Fruit fly (Drosophila melanogaster) Kc167 (cell line): ENCODE results near the gene PIP82.

Source experiments
- Myc ChIP-seq: fragments of >200 bp; optimal IDR thresholded peaks from 2 replicates; lab custom pipeline; 2017; ENCODE audit warnings: missing external identifiers
- Sin3A ChIP-seq: fragments of >200 bp; optimal IDR thresholded peaks from 2 replicates; lab custom pipeline; 2018; ENCODE audit warnings: missing external identifiers
- h ChIP-seq: fragments of >200 bp; optimal IDR thresholded peaks from 3 replicates; lab custom pipeline; 2018; ENCODE audit warnings: missing external identifiers
- insv ChIP-seq: fragments of >200 bp; optimal IDR thresholded peaks from 3 replicates; lab custom pipeline; 2018; ENCODE audit warnings: missing external identifiers
- psq ChIP-seq: fragments of >200 bp; optimal IDR thresholded peaks from 2 replicates; lab custom pipeline; 2017; ENCODE audit warnings: missing external identifiers
- ttk ChIP-seq: sonication (Bioruptor generic); optimal IDR thresholded peaks from 2 replicates; lab custom pipeline; 2017; ENCODE audit warnings: missing external identifiers

The PIP82 gene

DNA sequence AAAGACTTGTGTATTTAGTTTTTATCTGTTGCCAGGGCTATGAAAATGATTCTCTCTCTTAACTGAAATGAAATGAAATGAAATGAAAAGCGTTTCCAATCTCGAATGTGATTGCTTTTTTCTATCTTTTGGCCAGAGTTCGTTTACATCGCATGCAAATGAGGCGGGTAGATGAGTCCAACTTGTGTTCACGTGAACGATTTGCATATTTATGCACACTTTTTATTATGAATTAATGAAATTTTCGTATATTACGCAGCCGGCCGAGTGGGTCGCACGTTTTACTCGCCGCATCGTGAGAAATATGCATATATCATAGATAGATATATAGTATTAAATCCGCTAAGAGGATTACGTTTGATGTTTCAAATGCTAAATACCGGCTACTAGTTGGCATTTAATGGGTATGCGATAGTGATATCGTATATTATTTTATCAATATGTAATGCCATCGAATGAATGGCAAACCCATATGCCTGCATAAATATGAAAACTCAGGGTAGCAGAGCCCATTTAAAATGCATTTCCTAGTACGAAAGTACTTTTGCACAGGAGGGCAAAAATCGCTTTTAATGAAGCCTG lies 24.4 kb downstream of the PIP82 start:
- no peak for TF ChIP-seq h (lab: Kevin White, UChicago)
- no peak for TF ChIP-seq insv (lab: Kevin White, UChicago)

DNA sequence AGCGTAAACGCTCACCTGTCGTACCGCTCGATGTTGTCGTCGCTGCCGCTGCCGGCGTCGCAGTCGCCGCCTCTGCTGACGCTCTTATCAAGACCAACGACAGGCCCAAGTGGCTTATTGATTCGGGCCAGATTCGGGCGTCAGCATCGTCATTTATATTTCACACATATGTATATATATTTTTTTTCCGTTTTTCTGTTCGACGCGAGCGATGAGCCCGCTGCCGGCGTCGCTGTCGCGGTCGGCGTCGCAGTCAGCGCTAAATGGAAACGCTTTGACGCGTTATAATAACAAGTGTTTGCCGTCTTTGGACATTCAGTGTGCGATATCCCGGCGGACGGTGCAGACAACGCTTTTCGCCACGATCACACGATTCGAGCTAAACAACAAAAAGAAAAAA lies 27.4 kb downstream of the PIP82 start:
- TF ChIP-seq psq (lab: Kevin White, UChicago) (no peak), Sin3A (lab: Kevin White, UChicago) (no peak), ttk (no peak), insv (lab: Kevin White, UChicago) (no peak), h (lab: Kevin White, UChicago) (no peak), Myc (lab: Kevin White, UChicago) (no peak)

DNA sequence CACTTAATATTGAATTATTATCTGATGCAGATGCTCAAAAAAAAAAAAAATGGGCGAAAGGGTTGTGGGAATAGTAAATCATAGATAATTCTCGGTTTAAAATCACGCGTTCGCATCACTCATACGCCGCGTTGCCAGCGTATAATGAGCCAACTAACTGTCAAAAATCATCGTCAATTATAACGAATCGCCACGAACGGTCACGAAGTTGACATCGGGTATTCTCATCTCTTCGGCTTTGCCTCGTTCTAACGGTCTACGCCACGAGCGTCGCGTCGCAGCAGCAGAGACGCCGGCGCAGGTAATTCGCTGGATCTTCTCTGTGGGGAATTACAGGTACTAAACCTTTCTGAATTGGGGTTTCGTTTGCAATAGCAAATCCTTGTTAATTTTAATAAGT lies 28.1 kb downstream of the PIP82 start:
- TF ChIP-seq psq (lab: Kevin White, UChicago) (no peak), insv (lab: Kevin White, UChicago) (no peak), h (lab: Kevin White, UChicago) (no peak), Sin3A (lab: Kevin White, UChicago) (no peak), ttk (no peak), Myc (lab: Kevin White, UChicago) (no peak)

DNA sequence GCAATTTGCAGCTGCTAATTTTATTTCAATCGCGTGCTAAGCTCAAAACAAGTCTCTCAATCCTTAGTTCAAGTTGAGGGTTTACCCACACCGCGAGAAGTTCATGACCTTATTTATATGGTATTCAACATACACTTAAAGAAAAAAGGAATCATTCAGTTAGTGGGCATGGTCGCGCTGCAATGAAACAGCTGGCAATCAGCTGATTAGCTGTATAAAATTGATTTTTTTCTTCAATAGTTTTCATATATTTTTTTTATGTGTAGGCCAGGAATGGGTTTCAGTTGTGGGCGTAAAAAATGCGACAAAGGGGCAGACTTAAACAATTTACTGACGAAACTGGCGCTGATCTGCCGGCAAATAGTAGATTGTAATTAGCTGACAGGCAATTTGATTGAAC lies 30.3 kb downstream of the PIP82 start:
- TF ChIP-seq insv (lab: Kevin White, UChicago) (no peak), Sin3A (lab: Kevin White, UChicago) (no peak), ttk (no peak), Myc (lab: Kevin White, UChicago) (no peak), h (lab: Kevin White, UChicago) (no peak), psq (lab: Kevin White, UChicago) (no peak)

DNA sequence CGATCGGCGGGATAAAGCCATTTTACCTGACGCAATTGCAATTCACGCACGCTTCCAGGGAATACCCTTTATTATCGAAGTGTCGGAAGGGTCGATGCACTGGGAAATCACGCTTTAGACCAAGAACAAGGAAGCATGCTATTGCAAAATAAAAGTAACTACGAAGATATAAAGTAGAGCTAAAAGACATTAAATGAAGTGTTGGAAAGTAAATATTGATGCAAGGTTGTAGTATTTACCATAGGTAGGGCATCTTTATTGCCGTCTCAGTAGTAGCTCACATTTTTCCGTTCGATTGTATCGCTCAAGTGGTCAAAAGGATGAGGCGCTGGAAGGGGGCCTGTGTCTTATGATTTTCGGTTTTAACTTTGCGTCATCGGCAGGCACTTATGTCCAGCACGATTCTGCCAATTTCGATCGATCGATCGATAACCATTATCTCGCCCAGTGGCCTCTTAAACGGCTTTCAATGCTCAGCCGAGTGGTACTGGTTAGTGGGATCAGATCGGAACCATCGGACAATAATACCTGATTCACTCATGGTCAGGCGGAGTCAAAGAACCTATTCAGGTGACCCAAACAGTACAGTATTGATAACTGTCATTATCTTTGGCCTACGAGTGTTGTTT lies 31.8 kb downstream of the PIP82 start:
- no peak for TF ChIP-seq Myc (lab: Kevin White, UChicago)

DNA sequence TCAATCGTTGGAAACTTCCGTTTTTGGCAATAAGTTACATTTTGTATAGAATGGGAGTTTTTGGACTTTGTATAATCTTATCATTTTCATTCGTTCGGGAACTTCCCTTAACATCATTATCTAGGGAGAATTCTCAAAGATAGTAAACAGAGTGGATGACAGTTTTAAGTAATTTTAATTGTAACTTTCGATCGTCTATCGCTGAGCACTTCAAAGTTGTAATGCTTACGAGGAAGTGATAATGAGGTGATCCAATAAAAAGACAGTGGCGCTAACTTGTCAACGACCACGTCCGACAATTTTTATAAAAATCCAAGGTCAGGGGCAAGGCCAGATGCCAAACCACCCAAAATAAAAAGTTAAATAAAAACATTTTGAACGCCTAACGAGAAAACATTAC lies 33.1 kb downstream of the PIP82 start:
- TF ChIP-seq Myc (lab: Kevin White, UChicago) = no peak
- TF ChIP-seq h (lab: Kevin White, UChicago) = no peak

DNA sequence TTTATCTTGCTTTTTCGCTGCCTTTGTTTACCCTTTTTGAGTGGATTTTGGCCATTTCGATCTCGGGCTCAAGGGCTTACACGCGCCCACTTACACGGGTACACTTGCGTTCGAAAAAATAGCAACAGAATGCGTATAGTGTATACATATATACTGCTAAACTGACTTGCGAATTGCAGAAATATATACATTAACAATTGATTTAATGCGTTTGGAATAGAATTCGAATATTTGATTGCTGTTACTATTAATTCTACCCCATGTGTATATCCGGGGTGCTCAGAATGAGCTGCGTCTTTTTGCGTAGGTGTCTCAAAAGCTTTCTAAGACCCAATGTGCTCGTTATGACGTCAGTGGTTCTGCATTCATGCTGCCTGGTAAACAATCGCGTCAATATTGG lies 36.0 kb downstream of the PIP82 start:
- no peak for TF ChIP-seq Myc (lab: Kevin White, UChicago)
- no peak for TF ChIP-seq Sin3A (lab: Kevin White, UChicago)
- no peak for TF ChIP-seq insv (lab: Kevin White, UChicago)
- TF ChIP-seq h (lab: Kevin White, UChicago) = no peak
- no peak for TF ChIP-seq psq (lab: Kevin White, UChicago)
- TF ChIP-seq ttk = no peak

DNA sequence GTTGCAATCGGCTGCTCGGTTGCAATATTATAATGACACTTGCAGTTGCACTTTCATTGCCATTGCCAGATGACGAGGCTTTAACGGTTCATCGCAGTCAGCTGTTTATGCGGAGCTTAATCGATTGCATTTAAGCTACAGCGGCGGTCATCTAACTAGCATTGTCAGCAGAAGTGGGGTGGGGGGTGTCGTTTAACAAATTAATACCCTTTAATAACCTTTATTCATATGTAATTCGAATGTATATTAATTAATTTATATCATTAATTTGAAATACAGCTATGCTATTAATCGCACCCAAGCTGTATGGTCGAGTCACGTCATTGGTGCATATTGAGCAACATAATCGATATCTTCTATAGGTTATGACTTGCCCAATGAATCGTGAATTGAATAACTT lies 36.6 kb downstream of the PIP82 start:
- TF ChIP-seq Myc (lab: Kevin White, UChicago) (no peak), h (lab: Kevin White, UChicago) (no peak), psq (lab: Kevin White, UChicago) (no peak), ttk (no peak), Sin3A (lab: Kevin White, UChicago) (no peak), insv (lab: Kevin White, UChicago) (no peak)

DNA sequence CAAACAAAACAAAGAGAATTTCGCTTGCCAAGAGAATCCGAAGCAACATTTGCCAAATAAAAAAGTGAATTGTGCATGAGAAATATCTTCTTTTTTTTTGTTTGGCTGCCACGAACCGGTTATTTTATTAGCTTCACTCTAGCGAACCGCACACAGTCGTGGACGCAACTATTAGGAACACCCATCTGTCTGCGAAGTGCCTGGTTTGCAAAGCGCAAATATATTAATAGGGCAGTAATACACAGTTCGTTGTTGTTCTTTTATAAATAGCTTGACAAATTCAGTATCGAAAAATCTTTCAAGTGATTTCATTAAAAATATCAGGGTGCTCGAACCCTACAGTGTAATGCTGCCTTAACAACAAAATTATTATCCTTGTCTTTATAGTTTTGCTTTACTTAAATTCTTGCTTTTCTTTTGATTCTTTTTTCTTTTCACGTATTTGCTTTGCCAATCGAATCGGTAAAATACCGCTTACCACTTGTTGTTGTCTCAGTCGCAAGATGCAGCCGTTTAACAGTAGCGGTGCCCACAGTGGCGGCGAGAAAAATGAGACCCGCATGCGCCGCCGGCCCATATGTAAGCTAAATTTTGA lies 37.9 kb downstream of the PIP82 start:
- TF ChIP-seq insv (lab: Kevin White, UChicago) (peak; percentile 25), h (lab: Kevin White, UChicago) (peak; percentile 9), ttk (no peak)

DNA sequence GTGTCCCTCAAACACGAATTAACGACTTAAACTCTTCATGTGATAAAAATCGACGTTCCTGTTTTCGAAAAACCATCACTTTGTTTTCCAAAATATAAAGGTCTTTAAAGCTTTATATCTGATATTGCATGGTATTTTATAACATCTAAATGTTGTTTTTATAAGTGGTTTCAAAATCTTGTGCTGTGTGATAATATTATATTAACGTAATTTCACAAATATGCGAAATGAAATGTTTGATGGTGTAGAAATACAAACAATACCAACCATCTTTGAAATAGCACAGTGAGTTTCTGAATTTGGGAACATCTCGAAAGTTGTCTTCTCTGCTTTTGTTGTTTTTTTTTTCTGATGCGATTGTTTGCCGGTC lies 38.5 kb downstream of the PIP82 start:
- TF ChIP-seq Sin3A (lab: Kevin White, UChicago) = no peak
- no peak for TF ChIP-seq psq (lab: Kevin White, UChicago)
- TF ChIP-seq Myc (lab: Kevin White, UChicago) = no peak
- TF ChIP-seq h (lab: Kevin White, UChicago) = no peak
- TF ChIP-seq ttk = no peak
- no peak for TF ChIP-seq insv (lab: Kevin White, UChicago)

DNA sequence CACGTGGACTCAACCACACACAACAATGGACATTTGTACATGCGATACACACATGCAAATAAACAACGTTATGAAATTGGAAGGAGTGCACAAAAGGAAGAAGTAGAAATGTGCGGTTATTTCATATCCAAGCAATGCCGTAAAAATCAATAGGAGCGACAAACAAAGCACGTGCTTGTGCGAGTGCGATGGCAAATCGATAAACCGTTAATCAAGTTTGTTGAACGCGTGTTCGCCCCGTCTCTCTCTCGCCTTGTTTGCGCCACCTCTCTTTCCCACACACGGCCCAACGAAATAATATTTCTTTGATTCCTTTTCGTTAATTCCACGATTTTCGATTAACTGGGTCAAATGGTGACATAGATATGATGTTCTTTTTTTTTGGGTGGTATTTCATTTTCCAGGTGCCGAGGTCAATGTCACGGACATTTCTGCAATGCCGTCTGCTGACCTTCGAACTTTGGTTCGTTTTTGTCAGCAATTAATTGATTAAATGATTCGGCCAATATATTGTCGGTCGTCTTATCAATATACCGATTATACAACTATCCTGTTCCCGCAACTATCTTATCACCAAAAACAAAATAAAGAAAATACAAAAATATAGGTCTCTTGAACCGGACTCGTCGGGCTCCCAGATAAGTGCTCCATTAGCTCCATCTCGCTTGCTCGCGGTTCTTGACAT lies 39.1 kb downstream of the PIP82 start:
- no peak for TF ChIP-seq Sin3A (lab: Kevin White, UChicago)
- no peak for TF ChIP-seq h (lab: Kevin White, UChicago)
- no peak for TF ChIP-seq insv (lab: Kevin White, UChicago)
- no peak for TF ChIP-seq ttk
- no peak for TF ChIP-seq Myc (lab: Kevin White, UChicago)
- TF ChIP-seq psq (lab: Kevin White, UChicago) = no peak

DNA sequence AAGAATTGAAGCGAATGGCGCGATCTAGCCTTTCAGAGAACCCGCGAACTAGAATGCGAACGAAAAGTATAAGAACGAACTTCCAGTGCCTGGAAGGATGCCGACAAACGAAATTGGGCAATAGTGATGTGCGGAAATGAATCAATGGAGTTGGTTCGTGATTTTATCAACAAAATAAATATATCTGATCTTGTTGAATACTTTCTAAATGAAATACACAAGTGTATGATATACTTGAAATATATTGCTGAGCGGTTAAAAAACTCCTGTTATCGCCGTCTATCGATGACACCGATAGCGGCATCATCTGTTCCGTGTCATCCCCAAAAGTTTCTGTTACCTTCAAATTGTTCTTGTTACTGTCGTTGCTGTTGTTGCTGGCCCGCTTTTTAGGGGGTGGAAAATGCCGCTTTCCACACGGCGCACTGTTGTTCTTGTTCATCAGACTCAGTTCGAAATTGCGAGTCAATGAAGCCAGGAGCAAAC lies 40.0 kb downstream of the PIP82 start, which contains the start of gene otu:
TSS of gene otu (minus strand) at position 51 of the 486 bp plus-strand sequence.
- TF ChIP-seq Myc (lab: Kevin White, UChicago) = no peak
- TF ChIP-seq h (lab: Kevin White, UChicago) = no peak
- TF ChIP-seq ttk = no peak
- no peak for TF ChIP-seq psq (lab: Kevin White, UChicago)
- no peak for TF ChIP-seq insv (lab: Kevin White, UChicago)
